Fruit fly (Drosophila melanogaster): ENCODE results near the gene CG8750.

The CG8750 gene

dm6 chr3L:13845292-13845691 lies 2.5 kb upstream of the CG8750 start (continued):
- TF ChIP-seq Lpt (GFP tag; optimal IDR thresholded peaks at IDR 0.05) (no peak), pb (GFP tag; optimal IDR thresholded peaks at IDR 0.05) (peak; percentile 22), shn (GFP tag; optimal IDR thresholded peaks at IDR 0.05) (no peak), tap (tag; optimal IDR thresholded peaks at IDR 0.05) (no peak), row (GFP tag; IDR thresholded peaks at IDR 0.05) (no peak), crc (GFP tag; optimal IDR thresholded peaks at IDR 0.05) (no peak), cg (GFP tag; optimal IDR thresholded peaks at IDR 0.05) (no peak), CG10267 (tag; optimal IDR thresholded peaks at IDR 0.05) (no peak), Lhr (GFP tag; optimal IDR thresholded peaks at IDR 0.05) (peak; percentile 73), jumu (GFP tag; optimal IDR thresholded peaks at IDR 0.05) (peak; percentile 1), CG8290 (GFP tag; optimal IDR thresholded peaks at IDR 0.05) (no peak), CG8290 (tag; optimal IDR thresholded peaks at IDR 0.05) (no peak), CG3838 (GFP tag; optimal IDR thresholded peaks at IDR 0.05) (no peak), Ada2b (GFP tag; IDR thresholded peaks at IDR 0.05) (no peak), CG15269 (tag; optimal IDR thresholded peaks at IDR 0.05) (no peak), CTCF (GFP tag; optimal IDR thresholded peaks at IDR 0.05) (peak; percentile 96), CG15514 (GFP tag; optimal IDR thresholded peaks at IDR 0.05) (peak; percentile 60), Hr39 (optimal IDR thresholded peaks at IDR 0.05) (no peak), CG4404 (GFP tag; IDR thresholded peaks at IDR 0.05) (no peak), CG6854 (GFP tag; optimal IDR thresholded peaks at IDR 0.05) (no peak), CG4707 (GFP tag; optimal IDR thresholded peaks at IDR 0.05) (no peak), Dref (GFP tag; IDR thresholded peaks at IDR 0.05) (peak; percentile 91), CG4820 (GFP tag; optimal IDR thresholded peaks at IDR 0.05) (peak; percentile 71), otp (GFP tag; IDR thresholded peaks at IDR 0.05) (0 out of 3 replicates have a peak, but pooled peaks have one; percentile 30), CG31224 (GFP tag; IDR thresholded peaks at IDR 0.05) (no peak), cad (GFP tag; optimal IDR thresholded peaks at IDR 0.05) (no peak), NfI (GFP tag; optimal IDR thresholded peaks at IDR 0.05) (no peak), CG8359 (GFP tag; optimal IDR thresholded peaks at IDR 0.05; ENCODE audit: borderline replicate concordance) (no peak), Nf-YB (GFP tag; optimal IDR thresholded peaks at IDR 0.05) (no peak), ac (GFP tag; optimal IDR thresholded peaks at IDR 0.05) (no peak), CG6272 (GFP tag; IDR thresholded peaks at IDR 0.05) (no peak), yki (optimal IDR thresholded peaks at IDR 0.05) (peak; percentile 32), HLH4C (GFP tag; IDR thresholded peaks at IDR 0.05; ENCODE audit: partially characterized antibody) (peak; percentile 67), emc (GFP tag; optimal IDR thresholded peaks at IDR 0.05) (no peak), CG7271 (tag; optimal IDR thresholded peaks at IDR 0.05) (no peak), CG30431 (GFP tag; optimal IDR thresholded peaks at IDR 0.05) (no peak), Nf-YC (tag; optimal IDR thresholded peaks at IDR 0.05) (no peak), CG6813 (GFP tag; optimal IDR thresholded peaks at IDR 0.05) (no peak), Aef1 (GFP tag; IDR thresholded peaks at IDR 0.05) (peak; percentile 45; the same call in 1 of the 3 replicates), CG6254 (GFP tag; optimal IDR thresholded peaks at IDR 0.05) (no peak), rib (GFP tag; IDR thresholded peaks at IDR 0.05) (no peak), CG1602 (GFP tag; optimal IDR thresholded peaks at IDR 0.05) (no peak), wek (GFP tag; optimal IDR thresholded peaks at IDR 0.05) (no peak), nom (GFP tag; optimal IDR thresholded peaks at IDR 0.05) (no peak), kay (GFP tag; optimal IDR thresholded peaks at IDR 0.05) (no peak), ATbp (GFP tag; optimal IDR thresholded peaks at IDR 0.05) (no peak), CG11504 (tag; optimal IDR thresholded peaks at IDR 0.05) (peak; percentile 63), CG6791 (GFP tag; IDR thresholded peaks at IDR 0.05; ENCODE audit: partially characterized antibody) (peak; percentile 81), CG13894 (tag; optimal IDR thresholded peaks at IDR 0.05) (no peak), Atf3 (GFP tag; optimal IDR thresholded peaks at IDR 0.05) (no peak), Sox102F (GFP tag; optimal IDR thresholded peaks at IDR 0.05) (no peak), Rx (GFP tag; IDR thresholded peaks at IDR 0.05) (0 out of 2 replicates have a peak, but pooled peaks have one; percentile 26), oc (tag; optimal IDR thresholded peaks at IDR 0.05) (no peak)

Data from whole organism, embryonic.